Fruit fly (Drosophila melanogaster): ENCODE data around the gene CG42846.

DNA sequence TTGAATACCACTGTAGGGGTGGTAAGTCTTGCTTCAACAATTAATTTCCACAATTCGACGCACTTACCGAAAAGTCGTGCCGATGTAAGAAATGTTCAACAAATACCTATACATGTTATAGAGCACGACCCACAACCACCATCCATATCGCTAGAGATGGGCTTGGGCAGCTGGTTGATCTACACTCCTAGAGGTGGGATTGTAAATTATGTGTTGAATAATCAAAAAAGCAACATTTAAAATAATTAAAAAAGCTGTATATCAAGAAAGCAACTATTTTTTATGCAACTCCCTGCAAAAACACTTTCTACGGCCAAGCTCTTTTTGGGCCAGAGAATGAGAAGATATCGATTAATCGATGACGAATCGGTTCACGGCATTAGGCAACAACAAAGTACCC is 47.2 kb downstream of the CG42846 start, which contains the start of the genes CG34140, Mkp and Mtch:
- TF ChIP-seq pad (GFP tag; optimal IDR thresholded peaks at IDR 0.05) (peak; percentile 68), tj (GFP tag; optimal IDR thresholded peaks at IDR 0.05) (peak; percentile 75), ovo (GFP tag; optimal IDR thresholded peaks at IDR 0.05) (peak; percentile 78), CG7045 (GFP tag; optimal IDR thresholded peaks at IDR 0.05) (peak; percentile 69), Crg-1 (GFP tag; optimal IDR thresholded peaks at IDR 0.05) (peak; percentile 93), kay (GFP tag; ENCODE audit: borderline replicate concordance) (peak; percentile 73), Hr96 (GFP tag; optimal IDR thresholded peaks at IDR 0.05) (peak; percentile 92), CG14711 (tag; optimal IDR thresholded peaks at IDR 0.05) (peak; percentile 86), Mnt (GFP tag; optimal IDR thresholded peaks at IDR 0.05) (peak; percentile 88), CG1620 (GFP tag; optimal IDR thresholded peaks at IDR 0.05) (peak; percentile 91), cic (GFP tag; optimal IDR thresholded peaks at IDR 0.05) (peak; percentile 47), bab1 (GFP tag; optimal IDR thresholded peaks at IDR 0.05) (peak; percentile 92), CG5204 (GFP tag; optimal IDR thresholded peaks at IDR 0.05) (no peak)

All from whole organism, adult.